Fruit fly (Drosophila melanogaster): Measurements from ENCODE around the gene mtd.

Gene mtd

dm6 chr3R:5264251-5265098, 85.8 kb downstream of the mtd start (continued):
- TF ChIP-seq Fer3 (tag; optimal IDR thresholded peaks at IDR 0.05) (peak; percentile 20), Sry-δ (GFP tag; optimal IDR thresholded peaks at IDR 0.05) (peak; percentile 16), NK7.1 (GFP tag; optimal IDR thresholded peaks at IDR 0.05) (peak; percentile 22), pfk (GFP tag; optimal IDR thresholded peaks at IDR 0.05) (no peak), CG11456 (GFP tag; IDR thresholded peaks at IDR 0.05) (no peak), grau (tag; optimal IDR thresholded peaks at IDR 0.05) (peak; percentile 67), CG18764 (GFP tag; optimal IDR thresholded peaks at IDR 0.05) (peak; percentile 37), CG10267 (tag; optimal IDR thresholded peaks at IDR 0.05) (peak; percentile 32), crp (GFP tag; optimal IDR thresholded peaks at IDR 0.05) (peak in 1 of 2 experiments; percentile 16), Deaf1 (tag; optimal IDR thresholded peaks at IDR 0.05) (peak; percentile 98), CG32532 (GFP tag; IDR thresholded peaks at IDR 0.05) (peak; percentile 33; the same call in 1 of the 2 replicates), sens (GFP tag) (peak; percentile 86), CG8290 (GFP tag; optimal IDR thresholded peaks at IDR 0.05) (peak; percentile 9), CG8290 (tag; optimal IDR thresholded peaks at IDR 0.05) (peak in 1 of 2 experiments; percentile 49), CG1602 (GFP tag; optimal IDR thresholded peaks at IDR 0.05) (peak; percentile 7), CkIIα-i1 (GFP tag; IDR thresholded peaks at IDR 0.05) (no peak), kay (GFP tag; optimal IDR thresholded peaks at IDR 0.05) (peak; percentile 43), CG17385 (GFP tag; optimal IDR thresholded peaks at IDR 0.05) (peak; percentile 52), CG2116 (GFP tag; optimal IDR thresholded peaks at IDR 0.05) (peak; percentile 32), Scr (GFP tag; IDR thresholded peaks at IDR 0.05; ENCODE audit: partially characterized antibody) (no peak), ci (GFP tag; IDR thresholded peaks at IDR 0.05) (peak; percentile 65), CG13287 (GFP tag; IDR thresholded peaks at IDR 0.05; ENCODE audit: partially characterized antibody) (peak; percentile 26; the same call in 1 of the 2 replicates), CG11723 (GFP tag; optimal IDR thresholded peaks at IDR 0.05) (peak; percentile 15), CG17912 (GFP tag; optimal IDR thresholded peaks at IDR 0.05) (no peak), NfI (GFP tag; optimal IDR thresholded peaks at IDR 0.05) (peak; percentile 48), unpg (GFP tag; optimal IDR thresholded peaks at IDR 0.05) (peak; percentile 26), CG7987 (GFP tag; optimal IDR thresholded peaks at IDR 0.05) (peak; percentile 0), lbe (GFP tag; optimal IDR thresholded peaks at IDR 0.05) (peak; percentile 12), CG6854 (GFP tag; optimal IDR thresholded peaks at IDR 0.05) (peak; percentile 33), Hand (GFP tag; optimal IDR thresholded peaks at IDR 0.05) (no peak), sd (tag; optimal IDR thresholded peaks at IDR 0.05) (no peak), slou (GFP tag; optimal IDR thresholded peaks at IDR 0.05) (no peak), Med (GFP tag) (peak; percentile 71), zfh2 (GFP tag; optimal IDR thresholded peaks at IDR 0.05) (peak; percentile 29), CG17829 (tag; optimal IDR thresholded peaks at IDR 0.05) (peak; percentile 79), Eip74EF (GFP tag; optimal IDR thresholded peaks at IDR 0.05) (peak in 1 of 2 experiments; percentile 15), CG3726 (GFP tag; IDR thresholded peaks at IDR 0.05) (no peak), Elba2 (GFP tag; optimal IDR thresholded peaks at IDR 0.05) (no peak), CG10366 (GFP tag; IDR thresholded peaks at IDR 0.05) (no peak), tap (tag; optimal IDR thresholded peaks at IDR 0.05) (peak; percentile 40), CG12236 (GFP tag; optimal IDR thresholded peaks at IDR 0.05) (no peak), CG2199 (GFP tag; IDR thresholded peaks at IDR 0.05) (0 out of 3 replicates have a peak, but pooled peaks have one; percentile 59), ab (GFP tag; optimal IDR thresholded peaks at IDR 0.05) (no peak), Nf-YC (tag; optimal IDR thresholded peaks at IDR 0.05) (peak; percentile 61), CHES-1-like (GFP tag; optimal IDR thresholded peaks at IDR 0.05) (peak; percentile 31), CG11093 (GFP tag; IDR thresholded peaks at IDR 0.05) (no peak), CG6765 (GFP tag; optimal IDR thresholded peaks at IDR 0.05) (no peak), CG12219 (GFP tag; optimal IDR thresholded peaks at IDR 0.05) (peak; percentile 42), Ada2b (GFP tag; IDR thresholded peaks at IDR 0.05) (no peak)

Data from whole organism, embryonic.